Worm (Caenorhabditis elegans): ENCODE results near the gene let-413.

Gene let-413

DNA sequence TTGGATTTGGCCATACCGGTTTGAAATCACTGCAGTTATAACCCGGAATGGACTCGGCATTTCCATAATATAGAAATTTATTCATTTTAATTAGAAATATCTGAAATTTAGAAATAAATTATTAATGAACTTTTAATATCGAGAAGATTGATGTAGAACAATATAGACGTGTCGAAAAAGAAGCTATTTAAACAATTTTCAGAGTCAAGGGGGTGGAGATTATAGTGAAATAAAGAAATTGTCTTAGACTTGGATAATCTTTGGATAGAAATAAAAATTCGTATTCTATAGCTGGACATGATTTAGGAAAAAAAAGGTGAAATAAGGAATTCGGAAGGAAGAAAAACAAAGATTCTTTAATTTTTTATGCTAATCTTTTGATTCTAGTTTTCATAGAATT lies 37.3 kb downstream of the let-413 start, which contains the start of gene srt-53:
Gene srt-53 (minus strand): TSS at position 101 of the 400 bp plus-strand sequence.
- no peak for TF ChIP-seq unc-130 (GFP tag; optimal IDR thresholded peaks at IDR 0.05)
- no peak for TF ChIP-seq F37B4.10 (GFP tag; IDR thresholded peaks at IDR 0.05)
- no peak for TF ChIP-seq C06A6.2 (GFP tag; conservative IDR thresholded peaks at IDR 0.05)

DNA sequence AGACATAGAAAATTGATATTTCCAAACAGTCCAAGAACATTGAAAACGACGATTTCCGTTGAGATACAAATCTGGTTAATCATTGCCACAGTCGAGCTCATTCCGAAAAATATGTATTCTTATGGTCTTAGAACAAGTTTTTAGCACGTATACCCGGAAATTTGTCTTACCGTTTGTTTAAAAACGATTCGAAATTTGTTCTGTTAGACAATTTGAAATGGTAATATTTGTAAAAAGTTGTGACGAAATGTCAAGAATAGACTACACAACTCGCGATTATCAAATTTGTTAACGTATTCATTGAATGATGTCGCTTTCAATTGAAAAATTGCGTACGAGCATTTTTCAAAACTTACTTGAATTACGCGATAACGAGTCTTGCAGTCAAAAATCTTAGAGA lies 40.4 kb downstream of the let-413 start, which contains the start of gene srsx-3:
Gene srsx-3 (minus strand): TSS at position 101 of the 400 bp plus-strand sequence.
- TF ChIP-seq unc-130 (GFP tag; optimal IDR thresholded peaks at IDR 0.05) (no peak), F52B5.7 (tag; optimal IDR thresholded peaks at IDR 0.05) (no peak), F57A8.1 (GFP tag; optimal IDR thresholded peaks at IDR 0.05) (no peak)

DNA sequence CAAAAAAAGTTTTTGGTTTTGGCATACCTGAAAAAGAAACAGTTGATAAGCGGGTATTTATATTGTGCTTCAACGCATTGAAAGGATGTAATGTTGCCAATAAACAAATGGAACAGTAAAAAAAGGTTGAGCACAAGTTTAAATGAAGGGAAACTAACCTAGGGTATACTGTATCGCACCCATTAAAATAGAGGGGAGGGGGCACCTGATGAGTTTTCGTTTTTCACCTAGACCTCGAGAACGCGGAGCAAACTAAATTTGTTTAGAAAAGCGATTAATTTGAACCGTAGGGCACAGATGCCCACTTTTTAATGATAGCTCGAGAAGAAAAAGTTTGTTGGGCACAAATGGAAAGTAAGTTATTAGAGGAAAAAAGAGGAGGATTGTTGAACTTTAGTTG lies 44.6 kb downstream of the let-413 start, which contains the start of gene ncx-10:
Gene ncx-10 (minus strand): TSS at position 101 of the 400 bp plus-strand sequence.
- no peak for TF ChIP-seq attf-3 (GFP tag; conservative IDR thresholded peaks at IDR 0.05)
- TF ChIP-seq lin-54 (GFP tag; optimal IDR thresholded peaks at IDR 0.05) = no peak
- TF ChIP-seq B0336.3 (GFP tag; IDR thresholded peaks at IDR 0.05) = no peak
- TF ChIP-seq athp-1 (tag; optimal IDR thresholded peaks at IDR 0.05) = no peak
- TF ChIP-seq hmg-20 (GFP tag; IDR thresholded peaks at IDR 0.05) = no peak
- TF ChIP-seq C17E4.6 (GFP tag; IDR thresholded peaks at IDR 0.05) = no peak
- TF ChIP-seq Y53F4B.3 (GFP tag; IDR thresholded peaks at IDR 0.05) = no peak
- TF ChIP-seq die-1 (tag; optimal IDR thresholded peaks at IDR 0.05) = no peak

DNA sequence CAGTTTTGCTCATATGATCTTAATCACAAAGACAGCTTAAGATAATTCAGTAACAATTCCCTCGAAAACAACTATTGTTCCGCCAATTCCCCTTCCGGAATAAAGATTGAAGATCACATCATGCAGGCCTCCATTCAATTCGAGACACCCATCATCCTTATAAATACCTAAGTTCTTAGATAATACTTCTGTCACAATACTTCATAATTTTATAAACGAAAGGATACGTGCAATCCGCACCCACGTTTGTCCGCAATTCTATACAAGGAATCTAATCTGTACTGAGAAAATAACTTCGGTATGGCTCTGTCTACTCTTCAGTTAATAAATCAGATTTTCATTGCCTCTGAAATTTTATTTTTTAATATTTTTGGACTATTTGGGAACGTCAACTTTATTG lies 48.9 kb downstream of the let-413 start, which contains the start of gene srsx-5:
Gene srsx-5 (plus strand): TSS at position 301 of the 400 bp plus-strand sequence.
- TF ChIP-seq ZK185.1 (tag; optimal IDR thresholded peaks at IDR 0.05; ENCODE audit: poor library complexity, severe bottlenecking) = no peak
- TF ChIP-seq B0336.3 (GFP tag; IDR thresholded peaks at IDR 0.05) = no peak
- no peak for TF ChIP-seq die-1 (tag; optimal IDR thresholded peaks at IDR 0.05)
- TF ChIP-seq efl-1 (GFP tag; optimal IDR thresholded peaks at IDR 0.05) = no peak
- no peak for TF ChIP-seq rcor-1 (GFP tag; IDR thresholded peaks at IDR 0.05)
- no peak for TF ChIP-seq attf-5 (GFP tag; optimal IDR thresholded peaks at IDR 0.05)
- TF ChIP-seq fkh-3 (tag; optimal IDR thresholded peaks at IDR 0.05) = no peak
- no peak for TF ChIP-seq hlh-26 (GFP tag; conservative IDR thresholded peaks at IDR 0.05)
- no peak for TF ChIP-seq snpc-3.4 (tag; optimal IDR thresholded peaks at IDR 0.05)
- no peak for TF ChIP-seq rec-8 (tag; optimal IDR thresholded peaks at IDR 0.05)
- no peak for TF ChIP-seq egl-18 (GFP tag; IDR thresholded peaks at IDR 0.05)
- no peak for TF ChIP-seq F57A8.1 (GFP tag; optimal IDR thresholded peaks at IDR 0.05)
- TF ChIP-seq unc-130 (GFP tag; optimal IDR thresholded peaks at IDR 0.05) = no peak
- no peak for TF ChIP-seq K12H6.12 (tag; optimal IDR thresholded peaks at IDR 0.05)
- TF ChIP-seq Y53G8AR.9 (GFP tag; conservative IDR thresholded peaks at IDR 0.05) = no peak
- no peak for TF ChIP-seq F57C9.4 (tag; optimal IDR thresholded peaks at IDR 0.05)
- no peak for TF ChIP-seq nhr-80 (tag; optimal IDR thresholded peaks at IDR 0.05)

DNA sequence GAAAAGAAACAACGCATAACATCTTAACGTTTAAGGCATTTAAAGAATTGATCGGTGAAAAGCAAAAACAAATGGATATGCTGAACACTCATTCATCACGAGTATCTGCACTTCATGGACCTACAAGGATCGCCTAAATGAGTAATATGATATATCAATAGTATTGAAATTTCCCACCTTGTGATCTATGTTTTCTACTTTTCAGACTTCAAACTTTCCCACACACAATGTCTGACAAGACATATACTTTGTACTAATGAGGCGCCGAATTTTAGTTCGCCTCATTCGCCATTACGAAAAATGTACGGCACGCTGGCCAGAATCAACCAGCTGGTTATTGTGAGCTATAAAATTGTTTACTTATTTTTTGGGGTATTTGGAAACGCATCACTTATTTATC lies 50.8 kb downstream of the let-413 start, which contains the start of gene srsx-6:
Gene srsx-6 (plus strand): TSS at position 301 of the 400 bp plus-strand sequence.
- TF ChIP-seq dpl-1 (GFP tag; optimal IDR thresholded peaks at IDR 0.05) (no peak), tbp1 (GFP tag; optimal IDR thresholded peaks at IDR 0.05) (no peak)

DNA sequence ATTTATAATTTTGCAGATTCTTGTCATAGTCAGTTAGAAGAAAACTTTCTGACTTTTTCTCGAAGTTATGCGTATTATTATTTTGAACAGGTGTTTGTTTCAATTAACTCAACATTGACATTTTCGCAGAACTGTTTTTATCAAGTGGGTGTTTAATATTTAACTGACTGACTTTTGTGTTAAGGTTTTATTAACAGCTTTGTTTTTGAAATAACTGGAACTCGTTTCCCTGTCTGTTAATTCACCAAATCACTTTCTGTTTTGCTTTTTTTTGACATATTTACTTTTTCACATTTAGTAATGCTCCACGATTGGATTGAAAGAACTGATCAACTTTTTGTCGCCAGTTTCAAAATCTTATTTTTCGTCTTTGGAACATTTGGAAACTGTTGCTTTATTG lies 52.1 kb downstream of the let-413 start, which contains the start of gene srsx-7:
Gene srsx-7 (plus strand): TSS at position 301 of the 400 bp plus-strand sequence.
- TF ChIP-seq nhr-80 (tag; optimal IDR thresholded peaks at IDR 0.05) (no peak), ztf-6 (GFP tag; IDR thresholded peaks at IDR 0.05) (no peak), zim-3 (tag; optimal IDR thresholded peaks at IDR 0.05) (no peak), snpc-1.3 (tag; optimal IDR thresholded peaks at IDR 0.05; ENCODE audit: insufficient read depth) (no peak), aptf-2 (GFP tag; conservative IDR thresholded peaks at IDR 0.05) (no peak), Y53G8AR.9 (GFP tag; conservative IDR thresholded peaks at IDR 0.05) (no peak), lin-54 (GFP tag; optimal IDR thresholded peaks at IDR 0.05) (no peak), aptf-3 (GFP tag; IDR thresholded peaks at IDR 0.05) (no peak)
